Worm (Caenorhabditis elegans) whole organism, L4 larva: ENCODE results near the gene inx-11.

ENCODE experiments used
- R02D3.7 ChIP-seq: fragments of 150-350 bp; sonication (generic microtip); optimal IDR thresholded peaks from 3 replicates; lab custom pipeline; 2014; ENCODE audit warnings: missing biosample characterization, missing genetic modification characterization
- ZK337.2 ChIP-seq: fragments of 200-800 bp; sonication (Bioruptor generic); IDR thresholded peaks from 2 replicates; pipeline ENCODE4 v1.3.6; 2022; ENCODE audit warnings: missing genetic modification reagents, missing genetic modification characterization, missing compliant biosample characterization
- arid-1 ChIP-seq: fragments of 200-800 bp; sonication (Bioruptor generic); conservative IDR thresholded peaks from 2 replicates; pipeline ENCODE4 v1.3.6; 2022; ENCODE audit warnings: missing genetic modification reagents, missing genetic modification characterization, missing compliant biosample characterization
- attf-4 ChIP-seq: sonication (generic microtip); optimal IDR thresholded peaks from 3 replicates; lab custom pipeline; 2017; ENCODE audit warnings: missing biosample characterization, missing genetic modification characterization
- ces-1 ChIP-seq: fragments of 150-350 bp; sonication (generic microtip); optimal IDR thresholded peaks from 4 replicates; lab custom pipeline; 2014; ENCODE audit warnings: missing biosample characterization, missing genetic modification reagents, missing genetic modification characterization
- dve-1 ChIP-seq: sonication (generic microtip); optimal IDR thresholded peaks from 2 replicates; lab custom pipeline; 2017; ENCODE audit warnings: antibody characterized with exemption, mild to moderate bottlenecking, missing genetic modification characterization, missing compliant biosample characterization; ENCODE audit not compliant: insufficient read depth
- mdl-1 ChIP-seq, 2 experiments: fragments of 150-350 bp in 1 of 2; sonication (generic microtip) in 1 of 2; optimal IDR thresholded peaks; 2 replicates each; lab custom pipeline; 2014 to 2017; ENCODE audit warnings: missing biosample characterization in 2 of 2, missing genetic modification characterization in 2 of 2
- pha-4 ChIP-seq, 2 experiments: fragments of 150-350 bp in 1 of 2; fragments of 200-800 bp in 1 of 2; sonication (Bioruptor generic) in 1 of 2; IDR thresholded peaks in 1 of 2; optimal IDR thresholded peaks in 1 of 2; 2 replicates each; pipeline versions ENCODE4 v1.3.6 to Lab custom; 2014 to 2022; ENCODE audit warnings: missing genetic modification characterization in 2 of 2, missing genetic modification reagents in 2 of 2, missing biosample characterization in 1 of 2, missing compliant biosample characterization in 1 of 2
- snpc-4 ChIP-seq: fragments of 150-350 bp; optimal IDR thresholded peaks from 2 replicates; lab custom pipeline; 2014; ENCODE audit warnings: missing biosample characterization, missing genetic modification characterization
- unc-130 ChIP-seq: sonication (generic microtip); optimal IDR thresholded peaks from 2 replicates; lab custom pipeline; 2016; ENCODE audit warnings: missing genetic modification reagents, missing genetic modification characterization, missing compliant biosample characterization

DNA sequence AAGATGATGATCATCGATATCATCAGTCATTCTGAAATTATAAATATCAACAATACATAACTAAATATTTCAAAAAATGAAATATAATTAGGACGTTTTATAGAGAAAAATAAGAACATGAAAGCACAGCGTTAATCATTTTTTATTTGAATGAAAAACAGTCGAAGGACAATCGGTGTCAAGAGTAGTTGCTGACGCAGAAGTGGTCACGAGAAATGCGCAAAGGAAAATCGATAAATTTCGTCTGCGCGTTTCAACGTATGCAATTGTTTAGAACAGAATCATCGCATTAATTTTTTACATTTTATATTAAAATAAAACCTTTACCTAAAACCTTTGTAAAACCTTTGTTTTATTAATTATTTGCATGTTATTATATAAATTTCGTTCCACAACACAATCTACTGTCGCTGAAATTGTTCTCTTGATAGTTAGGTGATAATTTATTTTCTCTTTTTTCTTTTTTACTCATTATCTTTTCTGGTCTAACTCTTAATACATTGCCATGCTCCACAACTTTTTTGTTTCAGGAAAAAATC lies 10.8 kb downstream of the inx-11 start, which contains the start of the genes W04D2.4 and rbm-25:
- TF ChIP-seq arid-1 (GFP tag; lab: Robert Waterston, UW) (no peak), dve-1 (tag; lab: Kevin White, UChicago) (peak; percentile 82), ces-1 (GFP tag; lab: Kevin White, UChicago) (no peak), pha-4 (GFP tag; IDR thresholded peaks at IDR 0.05; lab: Robert Waterston, UW) (no peak), pha-4 (tag; optimal IDR thresholded peaks at IDR 0.05; lab: Kevin White, UChicago) (no peak), mdl-1 (tag; optimal IDR thresholded peaks at IDR 0.05; lab: Kevin White, UChicago) (no peak), snpc-4 (tag; lab: Kevin White, UChicago) (no peak), R02D3.7 (tag; lab: Kevin White, UChicago) (no peak), unc-130 (no peak), attf-4 (no peak), ZK337.2 (GFP tag; lab: Robert Waterston, UW) (no peak)
